Worm (Caenorhabditis elegans) whole organism, L1 larva: Measurements from ENCODE around the gene aptf-4.

Experiments
- F16B12.6 ChIP-seq: fragments of 150-350 bp; optimal IDR thresholded peaks from 2 replicates; lab custom pipeline; 2014; ENCODE audit warnings: missing biosample characterization, missing genetic modification characterization
- Y116A8C.19 ChIP-seq: sonication (generic microtip); optimal IDR thresholded peaks from 2 replicates; lab custom pipeline; 2016; ENCODE audit warnings: missing compliant biosample characterization, missing genetic modification characterization, borderline replicate concordance
- aha-1 ChIP-seq: fragments of 150-350 bp; optimal IDR thresholded peaks from 2 replicates; lab custom pipeline; 2014; ENCODE audit warnings: missing biosample characterization, missing genetic modification characterization
- ceh-63 ChIP-seq: fragments of 200-800 bp; sonication (Bioruptor generic); optimal IDR thresholded peaks from 2 replicates; lab custom pipeline; 2018; ENCODE audit warnings: mild to moderate bottlenecking, missing genetic modification characterization, missing compliant biosample characterization
- ceh-8 ChIP-seq: fragments of 200-800 bp; sonication (Bioruptor generic); optimal IDR thresholded peaks from 2 replicates; lab custom pipeline; 2018; ENCODE audit warnings: mild to moderate bottlenecking, missing genetic modification characterization, moderate library complexity, missing compliant biosample characterization
- ceh-88 ChIP-seq: fragments of 200-800 bp; sonication (Bioruptor generic); IDR thresholded peaks from 2 replicates; pipeline ENCODE4 v1.3.6; 2022; ENCODE audit warnings: missing genetic modification characterization, missing compliant biosample characterization
- ces-1 ChIP-seq: fragments of 150-350 bp; optimal IDR thresholded peaks from 2 replicates; lab custom pipeline; 2014; ENCODE audit warnings: missing biosample characterization, missing genetic modification reagents, missing genetic modification characterization
- dpl-1 ChIP-seq, 3 experiments: fragments of 150-350 bp in 2 of 3; sonication (generic microtip) in 1 of 3; optimal IDR thresholded peaks; 2 replicates each; lab custom pipeline; 2014 to 2017; ENCODE audit warnings: missing biosample characterization in 3 of 3, missing genetic modification characterization in 3 of 3, missing genetic modification reagents in 3 of 3
- dsc-1 ChIP-seq: sonication (generic microtip); optimal IDR thresholded peaks from 2 replicates; lab custom pipeline; 2016; ENCODE audit warnings: mild to moderate bottlenecking, missing genetic modification characterization, missing compliant biosample characterization
- efl-1 ChIP-seq, 4 experiments: fragments of 150-350 bp; optimal IDR thresholded peaks in 3 of 4; peaks in 1 of 4; 1 replicate in 1 of 4; 2 replicates in 3 of 4; lab custom pipeline; 2014; ENCODE audit warnings: missing biosample characterization in 2 of 4, missing genetic modification characterization in 2 of 4, missing genetic modification reagents in 2 of 4
- egl-13 ChIP-seq: sonication (generic microtip); optimal IDR thresholded peaks from 2 replicates; lab custom pipeline; 2016; ENCODE audit warnings: missing genotype, missing genetic modification reagents, missing genetic modification characterization, missing compliant biosample characterization
- egl-27 ChIP-seq, 2 experiments: fragments of 150-350 bp in 1 of 2; sonication (generic microtip); optimal IDR thresholded peaks; 3 replicates each; lab custom pipeline; 2017 to 2018; ENCODE audit warnings: missing biosample characterization in 2 of 2, missing genetic modification characterization in 2 of 2, missing genetic modification reagents in 2 of 2
- elt-3 ChIP-seq, 6 experiments: fragments of 150-350 bp in 1 of 6; sonication (generic microtip); optimal IDR thresholded peaks; 2 replicates each; lab custom pipeline; 2017 to 2018; ENCODE audit warnings: missing biosample characterization in 6 of 6, missing genetic modification characterization in 6 of 6, inconsistent platforms in 1 of 6
- ets-5 ChIP-seq: fragments of 200-800 bp; sonication (Bioruptor generic); IDR thresholded peaks from 2 replicates; pipeline ENCODE4 v1.3.6; 2022; ENCODE audit warnings: missing genetic modification characterization, missing compliant biosample characterization
- fkh-10 ChIP-seq: sonication (generic microtip); optimal IDR thresholded peaks from 2 replicates; lab custom pipeline; 2017; ENCODE audit warnings: missing biosample characterization, missing genetic modification reagents, missing genetic modification characterization
- fkh-8 ChIP-seq: sonication (generic microtip); optimal IDR thresholded peaks from 2 replicates; lab custom pipeline; 2016; ENCODE audit warnings: mild to moderate bottlenecking, missing genetic modification characterization, missing compliant biosample characterization
- isw-1 ChIP-seq: fragments of 200-800 bp; sonication (Bioruptor generic); IDR thresholded peaks from 2 replicates; pipeline ENCODE4 v1.3.6; 2022; ENCODE audit warnings: missing genetic modification characterization, missing compliant biosample characterization
- jun-1 ChIP-seq: fragments of 150-350 bp; optimal IDR thresholded peaks from 2 replicates; lab custom pipeline; 2014; ENCODE audit warnings: missing biosample characterization, missing genetic modification reagents, missing genetic modification characterization
- lin-14 ChIP-seq: fragments of 200-800 bp; sonication (Bioruptor generic); optimal IDR thresholded peaks from 2 replicates; lab custom pipeline; 2018; ENCODE audit warnings: mild to moderate bottlenecking, missing genetic modification characterization, moderate library complexity, missing compliant biosample characterization
- lin-35 ChIP-seq, 2 experiments: fragments of 150-350 bp; optimal IDR thresholded peaks; 2 replicates each; lab custom pipeline; 2014; ENCODE audit warnings: missing biosample characterization in 2 of 2, missing genetic modification characterization in 2 of 2, missing genetic modification reagents in 2 of 2
- lin-39 ChIP-seq: fragments of 150-350 bp; optimal IDR thresholded peaks from 2 replicates; lab custom pipeline; 2014; ENCODE audit warnings: missing biosample characterization, missing genetic modification reagents, missing genetic modification characterization
- lsy-2 ChIP-seq, 2 experiments: fragments of 150-350 bp; optimal IDR thresholded peaks; 2 replicates each; lab custom pipeline; 2014; ENCODE audit warnings: missing biosample characterization in 2 of 2, missing genetic modification characterization in 2 of 2
- mep-1 ChIP-seq: fragments of 150-350 bp; optimal IDR thresholded peaks from 2 replicates; lab custom pipeline; 2014; ENCODE audit warnings: missing biosample characterization, missing genetic modification characterization
- nhr-11 ChIP-seq: fragments of 150-350 bp; optimal IDR thresholded peaks from 2 replicates; lab custom pipeline; 2014; ENCODE audit warnings: missing biosample characterization, missing genetic modification characterization
- nhr-12 ChIP-seq: sonication (generic microtip); optimal IDR thresholded peaks from 2 replicates; lab custom pipeline; 2017; ENCODE audit warnings: missing biosample characterization, missing genetic modification characterization
- nhr-19 ChIP-seq: fragments of 200-800 bp; sonication (Bioruptor generic); conservative IDR thresholded peaks from 2 replicates; pipeline ENCODE4 v1.3.6; 2022; ENCODE audit warnings: missing genetic modification characterization, missing compliant biosample characterization
- nhr-28 ChIP-seq: fragments of 150-350 bp; optimal IDR thresholded peaks from 2 replicates; lab custom pipeline; 2014; ENCODE audit warnings: missing biosample characterization, missing genetic modification characterization
- nhr-71 ChIP-seq: sonication (generic microtip); optimal IDR thresholded peaks from 2 replicates; lab custom pipeline; 2016; ENCODE audit warnings: mild to moderate bottlenecking, missing genetic modification characterization, moderate library complexity, missing compliant biosample characterization
- nhr-76 ChIP-seq: sonication (generic microtip); optimal IDR thresholded peaks from 2 replicates; lab custom pipeline; 2017; ENCODE audit warnings: missing biosample characterization, missing genetic modification characterization
- nhr-77 ChIP-seq: fragments of 150-350 bp; optimal IDR thresholded peaks from 2 replicates; lab custom pipeline; 2014; ENCODE audit warnings: missing biosample characterization, missing genetic modification characterization
- pag-3 ChIP-seq: sonication (generic microtip); optimal IDR thresholded peaks from 2 replicates; lab custom pipeline; 2017; ENCODE audit warnings: missing genetic modification characterization, mild to moderate bottlenecking, missing compliant biosample characterization, antibody characterized with exemption, borderline replicate concordance; ENCODE audit not compliant: insufficient read depth
- pax-3 ChIP-seq: fragments of 200-800 bp; sonication (Bioruptor generic); optimal IDR thresholded peaks from 2 replicates; lab custom pipeline; 2018; ENCODE audit warnings: mild to moderate bottlenecking, missing genetic modification characterization, moderate library complexity, missing compliant biosample characterization
- pqm-1 ChIP-seq: sonication (generic microtip); optimal IDR thresholded peaks from 3 replicates; lab custom pipeline; 2017; ENCODE audit warnings: missing biosample characterization, missing genetic modification characterization
- skn-1 ChIP-seq: fragments of 150-350 bp; optimal IDR thresholded peaks from 2 replicates; lab custom pipeline; 2014; ENCODE audit warnings: missing biosample characterization, missing genetic modification characterization
- snpc-4 ChIP-seq: fragments of 150-350 bp; optimal IDR thresholded peaks from 2 replicates; lab custom pipeline; 2014; ENCODE audit warnings: missing biosample characterization, missing genetic modification characterization
- sox-4 ChIP-seq: sonication (generic microtip); optimal IDR thresholded peaks from 2 replicates; lab custom pipeline; 2016; ENCODE audit warnings: missing genetic modification characterization, missing compliant biosample characterization
- sptf-1 ChIP-seq: fragments of 150-350 bp; optimal IDR thresholded peaks from 2 replicates; lab custom pipeline; 2014; ENCODE audit warnings: missing biosample characterization, missing genetic modification characterization
- sup-37 ChIP-seq: fragments of 200-800 bp; sonication (Bioruptor generic); optimal IDR thresholded peaks from 2 replicates; lab custom pipeline; 2018; ENCODE audit warnings: mild to moderate bottlenecking, missing genetic modification characterization, missing compliant biosample characterization
- tbx-2 ChIP-seq: sonication (generic microtip); optimal IDR thresholded peaks from 2 replicates; lab custom pipeline; 2016; ENCODE audit warnings: missing genetic modification characterization, missing compliant biosample characterization
- unc-86 ChIP-seq: sonication (generic microtip); optimal IDR thresholded peaks from 2 replicates; lab custom pipeline; 2016; ENCODE audit warnings: missing genetic modification characterization, missing compliant biosample characterization
- unc-98 ChIP-seq: fragments of 200-800 bp; sonication (Bioruptor generic); IDR thresholded peaks from 2 replicates; pipeline ENCODE4 v1.3.6; 2022; ENCODE audit warnings: missing genetic modification characterization, missing compliant biosample characterization
- xbp-1 ChIP-seq: sonication (generic microtip); optimal IDR thresholded peaks from 2 replicates; lab custom pipeline; 2016; ENCODE audit warnings: missing genetic modification characterization, missing compliant biosample characterization
- zag-1 ChIP-seq: fragments of 150-350 bp; optimal IDR thresholded peaks from 2 replicates; lab custom pipeline; 2014; ENCODE audit warnings: missing biosample characterization, missing genetic modification characterization
- zip-4 ChIP-seq: fragments of 200-800 bp; sonication (Bioruptor generic); optimal IDR thresholded peaks from 2 replicates; lab custom pipeline; 2018; ENCODE audit warnings: mild to moderate bottlenecking, missing genetic modification characterization, moderate library complexity, missing compliant biosample characterization
- ztf-4 ChIP-seq: fragments of 150-350 bp; optimal IDR thresholded peaks from 2 replicates; lab custom pipeline; 2014; ENCODE audit warnings: missing biosample characterization, missing genetic modification characterization

The aptf-4 gene

DNA sequence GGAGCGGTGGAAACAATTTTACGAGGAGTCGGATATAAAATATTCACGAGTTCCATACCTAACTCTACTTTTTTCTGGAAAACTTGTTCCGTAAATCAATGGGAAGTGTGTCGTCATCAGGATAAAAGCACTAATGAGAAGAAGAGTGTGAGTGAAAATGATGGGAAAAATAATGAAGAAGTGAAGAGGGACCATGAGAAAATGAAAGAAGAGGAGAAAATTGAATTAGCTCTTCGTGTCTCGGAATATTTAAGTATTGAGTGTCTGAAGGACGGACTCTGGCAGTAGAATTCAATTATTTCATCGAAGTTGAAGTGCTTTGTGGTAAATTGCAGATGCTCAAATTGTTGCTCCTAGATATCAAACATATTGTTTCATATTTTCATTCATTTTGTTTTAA, 1.6 kb upstream of the aptf-4 start:
- TF ChIP-seq ceh-63 (GFP tag; lab: Kevin White, UChicago) = no peak
- no peak for TF ChIP-seq nhr-12 (tag; lab: Kevin White, UChicago)
- TF ChIP-seq xbp-1 (tag; lab: Kevin White, UChicago) = no peak
- TF ChIP-seq nhr-11 (tag; lab: Kevin White, UChicago) = no peak
- TF ChIP-seq nhr-77 (tag; lab: Kevin White, UChicago) = no peak
- no peak for TF ChIP-seq mep-1 (tag; lab: Kevin White, UChicago)
- no peak for TF ChIP-seq fkh-10 (GFP tag; lab: Kevin White, UChicago)
- no peak for TF ChIP-seq egl-27 (tag; optimal IDR thresholded peaks at IDR 0.05; lab: Kevin White, UChicago)
- peak; percentile 72 for TF ChIP-seq dsc-1 (tag; lab: Kevin White, UChicago)
- TF ChIP-seq egl-13 = no peak
- no peak for TF ChIP-seq tbx-2 (tag; lab: Kevin White, UChicago)
- TF ChIP-seq lin-39 = no peak
- TF ChIP-seq lin-14 (GFP tag; lab: Kevin White, UChicago) = peak; percentile 88
- peak; percentile 51 for TF ChIP-seq ces-1 (GFP tag; lab: Kevin White, UChicago)
- TF ChIP-seq pax-3 = no peak
- TF ChIP-seq unc-98 (GFP tag; lab: Robert Waterston, UW) = no peak
- TF ChIP-seq elt-3 (tag; optimal IDR thresholded peaks at IDR 0.05; lab: Kevin White, UChicago) = no peak
- no peak for TF ChIP-seq sptf-1
- peak; percentile 77 for TF ChIP-seq ceh-8 (GFP tag; lab: Kevin White, UChicago)
- no peak for TF ChIP-seq F16B12.6 (tag; lab: Kevin White, UChicago)
- TF ChIP-seq isw-1 = no peak
- TF ChIP-seq skn-1 (tag; lab: Kevin White, UChicago) = no peak
- TF ChIP-seq snpc-4 (tag; lab: Kevin White, UChicago) = no peak
- TF ChIP-seq sox-4 = no peak
- peak; percentile 57 for TF ChIP-seq nhr-71 (tag; lab: Kevin White, UChicago)
- peak; percentile 51 for TF ChIP-seq unc-86 (tag; lab: Kevin White, UChicago)
- no peak for TF ChIP-seq efl-1 (optimal IDR thresholded peaks at IDR 0.05; lab: Kevin White, UChicago)
- no peak for TF ChIP-seq efl-1 (GFP tag; optimal IDR thresholded peaks at IDR 0.05 in 1 of 2; lab: Kevin White, UChicago)
- TF ChIP-seq ets-5 (GFP tag; lab: Robert Waterston, UW) = no peak
- no peak for TF ChIP-seq ceh-88 (GFP tag; lab: Robert Waterston, UW)
- TF ChIP-seq jun-1 = no peak
- peak in 1 of 2 experiments; percentile 10 for TF ChIP-seq lin-35 (GFP tag; optimal IDR thresholded peaks at IDR 0.05; lab: Kevin White, UChicago)
- peak in 1 of 2 experiments; percentile 16 for TF ChIP-seq lsy-2 (tag; optimal IDR thresholded peaks at IDR 0.05; lab: Kevin White, UChicago)
- no peak for TF ChIP-seq pqm-1 (tag; lab: Kevin White, UChicago)
- TF ChIP-seq zag-1 (tag; lab: Kevin White, UChicago) = peak; percentile 52
- TF ChIP-seq sup-37 = no peak
- TF ChIP-seq nhr-28 (tag; lab: Kevin White, UChicago) = no peak
- no peak for TF ChIP-seq pag-3 (tag; lab: Kevin White, UChicago)
- no peak for TF ChIP-seq nhr-19 (GFP tag; lab: Robert Waterston, UW)
- no peak for TF ChIP-seq nhr-76
- TF ChIP-seq zip-4 (GFP tag; lab: Kevin White, UChicago) = no peak
- no peak for TF ChIP-seq fkh-8 (tag; lab: Kevin White, UChicago)
- no peak for TF ChIP-seq aha-1 (tag; lab: Kevin White, UChicago)
- no peak for TF ChIP-seq ztf-4 (tag; lab: Kevin White, UChicago)
- TF ChIP-seq Y116A8C.19 (tag; lab: Kevin White, UChicago) = no peak
- no peak for TF ChIP-seq dpl-1 (GFP tag; optimal IDR thresholded peaks at IDR 0.05; lab: Kevin White, UChicago)
